Fruit fly (Drosophila melanogaster): ENCODE measurements around the gene Dhc1.
A peak's percentile ranks its signal among the peaks of the same experiment; 100 is the strongest.

Dhc1 gene

dm6 chr3R:9701148-9701703 lies 26.8 kb upstream of the Dhc1 start (continued):
- TF ChIP-seq CG34376 (GFP tag; optimal IDR thresholded peaks at IDR 0.05) (peak; percentile 34), Side (GFP tag; optimal IDR thresholded peaks at IDR 0.05) (peak; percentile 28), CG12071 (GFP tag; optimal IDR thresholded peaks at IDR 0.05) (peak; percentile 63), CG12659 (GFP tag; optimal IDR thresholded peaks at IDR 0.05) (peak; percentile 35), CG10274 (GFP tag; optimal IDR thresholded peaks at IDR 0.05) (peak; percentile 32), D (optimal IDR thresholded peaks at IDR 0.05) (no peak), D (GFP tag; optimal IDR thresholded peaks at IDR 0.05) (no peak), CG2875 (GFP tag; optimal IDR thresholded peaks at IDR 0.05) (peak; percentile 4), shn (GFP tag; optimal IDR thresholded peaks at IDR 0.05) (peak; percentile 2), CG17912 (GFP tag; optimal IDR thresholded peaks at IDR 0.05) (peak; percentile 15), B-H2 (GFP tag; optimal IDR thresholded peaks at IDR 0.05) (peak; percentile 32), CG8388 (GFP tag; optimal IDR thresholded peaks at IDR 0.05) (no peak), sens (GFP tag) (peak; percentile 14), BtbVII (GFP tag; optimal IDR thresholded peaks at IDR 0.05) (peak; percentile 31), CG15269 (tag; optimal IDR thresholded peaks at IDR 0.05) (peak; percentile 33), PHDP (tag; optimal IDR thresholded peaks at IDR 0.05) (peak; percentile 32), crp (GFP tag; optimal IDR thresholded peaks at IDR 0.05) (no peak), ATbp (GFP tag; optimal IDR thresholded peaks at IDR 0.05) (peak; percentile 36), CG1647 (GFP tag; optimal IDR thresholded peaks at IDR 0.05) (peak; percentile 33), CG12942 (GFP tag; optimal IDR thresholded peaks at IDR 0.05) (peak; percentile 44), HHEX (GFP tag; optimal IDR thresholded peaks at IDR 0.05) (peak; percentile 67), pho (GFP tag; optimal IDR thresholded peaks at IDR 0.05) (peak; percentile 44), tll (GFP tag; optimal IDR thresholded peaks at IDR 0.05) (no peak), dmrt99B (tag; optimal IDR thresholded peaks at IDR 0.05) (peak; percentile 45), CG16815 (GFP tag; optimal IDR thresholded peaks at IDR 0.05) (no peak), CG17385 (GFP tag; optimal IDR thresholded peaks at IDR 0.05) (peak; percentile 14), knrl (GFP tag; IDR thresholded peaks at IDR 0.05; ENCODE audit: partially characterized antibody) (no peak), CG2202 (tag; optimal IDR thresholded peaks at IDR 0.05) (no peak), Nf-YC (tag; optimal IDR thresholded peaks at IDR 0.05) (no peak), CG11695 (GFP tag; IDR thresholded peaks at IDR 0.05) (no peak), CG7556 (GFP tag; optimal IDR thresholded peaks at IDR 0.05) (no peak), bcd (GFP tag; optimal IDR thresholded peaks at IDR 0.05) (peak; percentile 9), CG3281 (GFP tag; optimal IDR thresholded peaks at IDR 0.05) (peak; percentile 59), CG17568 (GFP tag; optimal IDR thresholded peaks at IDR 0.05) (peak; percentile 41), CG8089 (GFP tag; optimal IDR thresholded peaks at IDR 0.05) (peak; percentile 17), Pdp1 (GFP tag; optimal IDR thresholded peaks at IDR 0.05) (peak; percentile 8 to 91), luna (GFP tag; optimal IDR thresholded peaks at IDR 0.05) (peak; percentile 34), ash1 (GFP tag; optimal IDR thresholded peaks at IDR 0.05) (no peak), sqz (GFP tag; optimal IDR thresholded peaks at IDR 0.05) (peak; percentile 1), unpg (GFP tag; optimal IDR thresholded peaks at IDR 0.05) (peak; percentile 35), ap (GFP tag; IDR thresholded peaks at IDR 0.05) (no peak), her (GFP tag; optimal IDR thresholded peaks at IDR 0.05) (peak; percentile 38), Dad (GFP tag; optimal IDR thresholded peaks at IDR 0.05) (no peak), usp (GFP tag; optimal IDR thresholded peaks at IDR 0.05) (no peak), HmgZ (tag; optimal IDR thresholded peaks at IDR 0.05) (peak; percentile 21), Med (GFP tag) (peak; percentile 80), tx (GFP tag; optimal IDR thresholded peaks at IDR 0.05) (peak; percentile 9), CG2120 (GFP tag; optimal IDR thresholded peaks at IDR 0.05) (peak; percentile 38), Dek (tag; optimal IDR thresholded peaks at IDR 0.05) (peak; percentile 12)
